Worm (Caenorhabditis elegans) whole organism, L1 larva: ENCODE measurements around the gene gst-20.

Experiments used
- C04F5.9 ChIP-seq: sonication (generic microtip); optimal IDR thresholded peaks from 2 replicates; lab custom pipeline; 2016; ENCODE audit warnings: missing genetic modification characterization, missing compliant biosample characterization
- C16A3.4 ChIP-seq: fragments of 150-350 bp; optimal IDR thresholded peaks from 2 replicates; lab custom pipeline; 2014; ENCODE audit warnings: missing biosample characterization, missing genetic modification characterization
- C34B4.2 ChIP-seq: sonication (generic microtip); optimal IDR thresholded peaks from 2 replicates; lab custom pipeline; 2017; ENCODE audit warnings: mild to moderate bottlenecking, missing genetic modification characterization, missing compliant biosample characterization
- F16B12.6 ChIP-seq: fragments of 150-350 bp; optimal IDR thresholded peaks from 2 replicates; lab custom pipeline; 2014; ENCODE audit warnings: missing biosample characterization, missing genetic modification characterization
- alr-1 ChIP-seq: fragments of 200-800 bp; sonication (Bioruptor generic); optimal IDR thresholded peaks from 2 replicates; lab custom pipeline; 2018; ENCODE audit warnings: borderline replicate concordance, mild to moderate bottlenecking, missing genetic modification characterization, missing compliant biosample characterization
- ceh-88 ChIP-seq: fragments of 200-800 bp; sonication (Bioruptor generic); IDR thresholded peaks from 2 replicates; pipeline ENCODE4 v1.3.6; 2022; ENCODE audit warnings: missing genetic modification characterization, missing compliant biosample characterization
- efl-1 ChIP-seq, 4 experiments: fragments of 150-350 bp; optimal IDR thresholded peaks in 3 of 4; peaks in 1 of 4; 1 replicate in 1 of 4; 2 replicates in 3 of 4; lab custom pipeline; 2014; ENCODE audit warnings: missing biosample characterization in 2 of 4, missing genetic modification characterization in 2 of 4, missing genetic modification reagents in 2 of 4
- efl-3 ChIP-seq: fragments of 200-800 bp; sonication (Bioruptor generic); optimal IDR thresholded peaks from 2 replicates; lab custom pipeline; 2018; ENCODE audit warnings: mild to moderate bottlenecking, missing genetic modification characterization, missing compliant biosample characterization
- egl-13 ChIP-seq: sonication (generic microtip); optimal IDR thresholded peaks from 2 replicates; lab custom pipeline; 2016; ENCODE audit warnings: missing genotype, missing genetic modification reagents, missing genetic modification characterization, missing compliant biosample characterization
- elt-2 ChIP-seq: sonication (generic microtip); optimal IDR thresholded peaks from 2 replicates; lab custom pipeline; 2016; ENCODE audit warnings: missing genetic modification characterization, mild to moderate bottlenecking, inconsistent platforms, missing compliant biosample characterization, missing genetic modification reagents
- elt-3 ChIP-seq, 6 experiments: fragments of 150-350 bp in 1 of 6; sonication (generic microtip); optimal IDR thresholded peaks; 2 replicates each; lab custom pipeline; 2017 to 2018; ENCODE audit warnings: missing biosample characterization in 6 of 6, missing genetic modification characterization in 6 of 6, inconsistent platforms in 1 of 6
- fkh-10 ChIP-seq: sonication (generic microtip); optimal IDR thresholded peaks from 2 replicates; lab custom pipeline; 2017; ENCODE audit warnings: missing biosample characterization, missing genetic modification reagents, missing genetic modification characterization
- fkh-8 ChIP-seq: sonication (generic microtip); optimal IDR thresholded peaks from 2 replicates; lab custom pipeline; 2016; ENCODE audit warnings: mild to moderate bottlenecking, missing genetic modification characterization, missing compliant biosample characterization
- fos-1 ChIP-seq: fragments of 150-350 bp; optimal IDR thresholded peaks from 2 replicates; lab custom pipeline; 2014; ENCODE audit warnings: missing biosample characterization, missing genetic modification characterization
- grh-1 ChIP-seq: fragments of 200-800 bp; sonication (Bioruptor generic); IDR thresholded peaks from 2 replicates; pipeline ENCODE4 v1.3.6; 2022; ENCODE audit warnings: missing genetic modification reagents, missing genetic modification characterization, missing compliant biosample characterization
- hlh-17 ChIP-seq: fragments of 200-800 bp; sonication (Bioruptor generic); optimal IDR thresholded peaks from 2 replicates; lab custom pipeline; 2018; ENCODE audit warnings: missing genetic modification characterization, mild to moderate bottlenecking, missing compliant biosample characterization, moderate library complexity, borderline replicate concordance
- hpl-2 ChIP-seq: fragments of 150-350 bp; optimal IDR thresholded peaks from 2 replicates; lab custom pipeline; 2014; ENCODE audit warnings: missing biosample characterization, missing genetic modification reagents, missing genetic modification characterization
- lin-13 ChIP-seq: fragments of 150-350 bp; optimal IDR thresholded peaks from 2 replicates; lab custom pipeline; 2014; ENCODE audit warnings: missing biosample characterization, missing genetic modification reagents, missing genetic modification characterization
- lin-15B ChIP-seq: fragments of 150-350 bp; sonication (generic microtip); optimal IDR thresholded peaks from 3 replicates; lab custom pipeline; 2014; ENCODE audit warnings: missing biosample characterization, missing genetic modification characterization
- lin-35 ChIP-seq, 2 experiments: fragments of 150-350 bp; optimal IDR thresholded peaks; 2 replicates each; lab custom pipeline; 2014; ENCODE audit warnings: missing biosample characterization in 2 of 2, missing genetic modification characterization in 2 of 2, missing genetic modification reagents in 2 of 2
- lsy-2 ChIP-seq, 2 experiments: fragments of 150-350 bp; optimal IDR thresholded peaks; 2 replicates each; lab custom pipeline; 2014; ENCODE audit warnings: missing biosample characterization in 2 of 2, missing genetic modification characterization in 2 of 2
- mab-9 ChIP-seq: fragments of 200-800 bp; sonication (Bioruptor generic); IDR thresholded peaks from 2 replicates; pipeline ENCODE4 v1.3.6; 2022; ENCODE audit warnings: missing genetic modification reagents, missing genetic modification characterization, missing compliant biosample characterization
- nhr-11 ChIP-seq: fragments of 150-350 bp; optimal IDR thresholded peaks from 2 replicates; lab custom pipeline; 2014; ENCODE audit warnings: missing biosample characterization, missing genetic modification characterization
- nhr-12 ChIP-seq: sonication (generic microtip); optimal IDR thresholded peaks from 2 replicates; lab custom pipeline; 2017; ENCODE audit warnings: missing biosample characterization, missing genetic modification characterization
- nhr-19 ChIP-seq: fragments of 200-800 bp; sonication (Bioruptor generic); conservative IDR thresholded peaks from 2 replicates; pipeline ENCODE4 v1.3.6; 2022; ENCODE audit warnings: missing genetic modification characterization, missing compliant biosample characterization
- nhr-20 ChIP-seq: sonication (generic microtip); optimal IDR thresholded peaks from 2 replicates; lab custom pipeline; 2016; ENCODE audit warnings: mild to moderate bottlenecking, missing genetic modification characterization, missing compliant biosample characterization
- nhr-71 ChIP-seq: sonication (generic microtip); optimal IDR thresholded peaks from 2 replicates; lab custom pipeline; 2016; ENCODE audit warnings: mild to moderate bottlenecking, missing genetic modification characterization, moderate library complexity, missing compliant biosample characterization
- nhr-77 ChIP-seq: fragments of 150-350 bp; optimal IDR thresholded peaks from 2 replicates; lab custom pipeline; 2014; ENCODE audit warnings: missing biosample characterization, missing genetic modification characterization
- nhr-85 ChIP-seq: sonication (generic microtip); peaks from one replicate; lab custom pipeline; 2016; ENCODE audit warnings: missing genetic modification characterization, inconsistent platforms, missing compliant biosample characterization
- pag-3 ChIP-seq: sonication (generic microtip); optimal IDR thresholded peaks from 2 replicates; lab custom pipeline; 2017; ENCODE audit warnings: missing genetic modification characterization, mild to moderate bottlenecking, missing compliant biosample characterization, antibody characterized with exemption, borderline replicate concordance; ENCODE audit not compliant: insufficient read depth
- pax-3 ChIP-seq: fragments of 200-800 bp; sonication (Bioruptor generic); optimal IDR thresholded peaks from 2 replicates; lab custom pipeline; 2018; ENCODE audit warnings: mild to moderate bottlenecking, missing genetic modification characterization, moderate library complexity, missing compliant biosample characterization
- rnt-1 ChIP-seq: sonication (generic microtip); optimal IDR thresholded peaks from 2 replicates; lab custom pipeline; 2016; ENCODE audit warnings: mild to moderate bottlenecking, missing genetic modification characterization, moderate library complexity, missing compliant biosample characterization
- skn-1 ChIP-seq: fragments of 150-350 bp; optimal IDR thresholded peaks from 2 replicates; lab custom pipeline; 2014; ENCODE audit warnings: missing biosample characterization, missing genetic modification characterization
- snu-23 ChIP-seq: sonication (generic microtip); optimal IDR thresholded peaks from 2 replicates; lab custom pipeline; 2016; ENCODE audit warnings: missing genetic modification characterization, missing compliant biosample characterization
- sptf-1 ChIP-seq: fragments of 150-350 bp; optimal IDR thresholded peaks from 2 replicates; lab custom pipeline; 2014; ENCODE audit warnings: missing biosample characterization, missing genetic modification characterization
- swsn-7 ChIP-seq: sonication (generic microtip); optimal IDR thresholded peaks from 2 replicates; lab custom pipeline; 2016; ENCODE audit warnings: missing genetic modification characterization, missing compliant biosample characterization
- tbx-2 ChIP-seq: sonication (generic microtip); optimal IDR thresholded peaks from 2 replicates; lab custom pipeline; 2016; ENCODE audit warnings: missing genetic modification characterization, missing compliant biosample characterization
- unc-130 ChIP-seq: fragments of 150-350 bp; optimal IDR thresholded peaks from 2 replicates; lab custom pipeline; 2017; ENCODE audit warnings: missing biosample characterization, missing genetic modification characterization, inconsistent platforms
- unc-30 ChIP-seq: sonication (generic microtip); optimal IDR thresholded peaks from 2 replicates; lab custom pipeline; 2017; ENCODE audit warnings: missing biosample characterization, missing genetic modification characterization
- unc-86 ChIP-seq: sonication (generic microtip); optimal IDR thresholded peaks from 2 replicates; lab custom pipeline; 2016; ENCODE audit warnings: missing genetic modification characterization, missing compliant biosample characterization
- xbp-1 ChIP-seq: sonication (generic microtip); optimal IDR thresholded peaks from 2 replicates; lab custom pipeline; 2016; ENCODE audit warnings: missing genetic modification characterization, missing compliant biosample characterization
- ztf-11 ChIP-seq, 2 experiments: sonication (generic microtip); optimal IDR thresholded peaks; 2 replicates each; lab custom pipeline; 2016 to 2017; ENCODE audit warnings: missing genetic modification characterization in 2 of 2, missing biosample characterization in 1 of 2, missing compliant biosample characterization in 1 of 2

The gst-20 gene

DNA sequence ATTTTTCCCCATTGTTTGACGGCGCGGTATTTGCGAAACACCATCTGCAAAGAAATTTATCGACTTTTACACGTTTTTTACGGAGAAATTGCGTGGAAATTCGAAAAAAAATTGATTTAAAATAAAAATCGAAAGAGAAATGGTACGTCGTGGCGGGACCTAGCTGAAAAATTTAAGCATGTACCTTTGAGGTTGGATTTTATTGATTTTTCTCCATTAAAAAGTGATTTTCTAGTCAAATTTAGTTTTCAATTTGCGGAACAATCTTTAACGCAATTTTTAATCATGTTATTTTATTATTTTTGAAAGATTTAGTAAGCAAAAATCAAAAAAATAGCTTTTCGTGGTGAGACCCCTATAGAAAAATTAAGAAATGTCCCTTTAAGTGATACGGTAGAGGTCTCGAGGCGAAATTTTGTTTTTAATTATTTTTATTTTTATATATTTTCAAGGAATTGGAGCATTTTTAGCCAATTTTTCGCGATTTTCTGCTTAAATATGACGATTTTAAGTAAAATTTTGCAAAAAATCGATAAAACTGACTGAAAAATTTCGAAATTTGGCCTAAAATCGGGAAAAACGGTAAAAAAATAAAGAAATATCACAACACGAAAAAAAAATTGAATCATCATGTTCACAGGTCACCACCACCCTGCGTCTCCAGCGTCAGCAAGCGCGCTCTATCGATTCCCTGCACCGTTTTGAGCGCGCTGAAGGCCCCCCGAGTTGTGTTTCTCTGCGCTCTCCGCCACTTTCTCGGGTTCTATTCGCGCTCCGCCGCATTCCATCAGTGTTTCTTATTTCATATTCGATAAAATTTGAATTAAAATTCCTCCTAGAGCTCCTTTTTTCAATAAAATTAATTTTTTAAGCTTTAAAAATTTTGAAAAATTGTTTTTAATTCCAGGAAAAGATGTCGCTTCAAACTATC lies 34.3 kb downstream of the gst-20 start, which contains the start of the genes mrpl-37 and lin-38 (continued):
- no peak for TF ChIP-seq nhr-11 (tag; lab: Kevin White, UChicago)
- peak; percentile 91 for TF ChIP-seq nhr-77 (tag; lab: Kevin White, UChicago)
- TF ChIP-seq hlh-17 (GFP tag; lab: Kevin White, UChicago) = no peak
- peak; percentile 38; the same call in 1 of the 2 replicates for TF ChIP-seq ceh-88
- TF ChIP-seq unc-130 = peak; percentile 60
- TF ChIP-seq F16B12.6 (tag; lab: Kevin White, UChicago) = peak; percentile 63
- peak; percentile 54 for TF ChIP-seq xbp-1 (tag; lab: Kevin White, UChicago)
- no peak for TF ChIP-seq mab-9 (GFP tag; lab: Robert Waterston, UW)
- no peak for TF ChIP-seq sptf-1 (tag; lab: Kevin White, UChicago)
- TF ChIP-seq lin-15B (tag; lab: Kevin White, UChicago) = peak; percentile 97
- TF ChIP-seq lin-13 = peak; percentile 65
- TF ChIP-seq skn-1 (tag; lab: Kevin White, UChicago) = peak; percentile 84
- TF ChIP-seq grh-1 = no peak
- peak; percentile 60 to 85 for TF ChIP-seq lsy-2 (tag; optimal IDR thresholded peaks at IDR 0.05; lab: Kevin White, UChicago)
- TF ChIP-seq nhr-19 (GFP tag; lab: Robert Waterston, UW) = peak; percentile 53
- peak; percentile 35 for TF ChIP-seq egl-13 (tag; lab: Kevin White, UChicago)
- TF ChIP-seq rnt-1 (tag; lab: Kevin White, UChicago) = no peak
- no peak for TF ChIP-seq unc-30
- TF ChIP-seq fkh-8 (tag; lab: Kevin White, UChicago) = peak; percentile 75
- TF ChIP-seq efl-3 = no peak
- no peak for TF ChIP-seq hpl-2
- peak; percentile 78 for TF ChIP-seq snu-23 (GFP tag; lab: Kevin White, UChicago)
- peak; percentile 75 to 87 for TF ChIP-seq efl-1 (optimal IDR thresholded peaks at IDR 0.05; lab: Kevin White, UChicago)
- TF ChIP-seq efl-1 (GFP tag; optimal IDR thresholded peaks at IDR 0.05 in 1 of 2; lab: Kevin White, UChicago) = peak; percentile 75 to 95
- TF ChIP-seq fos-1 (tag; lab: Kevin White, UChicago) = no peak
- no peak for TF ChIP-seq nhr-12 (tag; lab: Kevin White, UChicago)
- no peak for TF ChIP-seq pag-3 (tag; lab: Kevin White, UChicago)
- TF ChIP-seq elt-2 (tag; lab: Kevin White, UChicago) = no peak
- TF ChIP-seq elt-3 (tag; optimal IDR thresholded peaks at IDR 0.05; lab: Kevin White, UChicago) = peak in 1 of 6 experiments; percentile 27
- TF ChIP-seq swsn-7 (tag; lab: Kevin White, UChicago) = no peak
- no peak for TF ChIP-seq C34B4.2 (tag; lab: Kevin White, UChicago)

DNA sequence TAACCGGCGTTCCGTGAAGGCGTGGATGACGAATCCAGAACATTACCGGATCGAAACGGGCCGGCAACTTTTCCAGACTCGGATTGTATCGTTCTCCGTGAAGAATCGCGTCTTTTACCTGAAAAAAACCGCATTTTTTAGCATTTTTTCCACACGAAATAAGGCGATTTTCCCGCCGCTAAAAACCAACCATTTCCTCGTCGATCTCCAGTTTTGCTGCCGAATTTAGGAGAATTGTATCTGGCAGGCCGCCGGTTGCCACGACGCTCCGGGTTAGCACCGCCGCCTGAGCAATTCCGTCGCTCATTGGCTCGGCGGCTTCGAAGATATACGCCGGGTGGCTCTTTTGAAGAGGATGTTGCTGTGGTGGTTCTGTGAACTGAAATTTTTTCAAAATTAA lies 35.2 kb downstream of the gst-20 start:
- TF ChIP-seq efl-1 (optimal IDR thresholded peaks at IDR 0.05; lab: Kevin White, UChicago) (no peak), efl-1 (GFP tag; optimal IDR thresholded peaks at IDR 0.05 in 1 of 2; lab: Kevin White, UChicago) (peak in 1 of 2 experiments; percentile 64), C34B4.2 (tag; lab: Kevin White, UChicago) (no peak)

DNA sequence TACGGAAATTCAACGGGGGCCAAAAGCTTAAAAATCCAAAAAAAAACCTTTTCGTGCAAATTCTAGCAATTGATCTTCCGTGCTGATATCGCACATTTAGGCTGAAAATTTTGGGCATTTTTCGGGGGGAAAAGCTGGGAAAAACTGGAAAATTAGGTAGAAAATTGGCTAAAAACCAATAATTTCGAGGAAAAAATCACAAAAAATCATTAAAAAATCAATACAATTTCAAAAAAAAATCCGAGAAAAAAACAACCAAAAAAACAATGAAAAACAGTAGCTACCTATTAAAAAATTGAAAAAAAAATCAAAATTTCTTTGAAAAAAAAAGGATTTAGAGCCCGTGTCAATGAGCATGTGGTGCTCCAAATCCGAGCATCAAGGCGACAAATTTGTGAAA lies 41.8 kb downstream of the gst-20 start, which contains the start of gene Y48E1B.3:
Y48E1B.3 (minus strand) TSS at position 101 of the 400 bp plus-strand sequence.
- TF ChIP-seq snu-23 (GFP tag; lab: Kevin White, UChicago) (no peak), fos-1 (tag; lab: Kevin White, UChicago) (no peak), C04F5.9 (tag; lab: Kevin White, UChicago) (no peak), unc-130 (no peak), fkh-10 (GFP tag; lab: Kevin White, UChicago) (no peak), nhr-85 (tag; lab: Kevin White, UChicago) (no peak), lin-15B (tag; lab: Kevin White, UChicago) (no peak), nhr-20 (tag; lab: Kevin White, UChicago) (no peak), lin-35 (GFP tag; optimal IDR thresholded peaks at IDR 0.05; lab: Kevin White, UChicago) (no peak), unc-86 (tag; lab: Kevin White, UChicago) (no peak), alr-1 (tag; lab: Kevin White, UChicago) (no peak), nhr-71 (no peak), egl-13 (tag; lab: Kevin White, UChicago) (no peak), ztf-11 (tag; optimal IDR thresholded peaks at IDR 0.05; lab: Kevin White, UChicago) (no peak), grh-1 (no peak), C16A3.4 (tag; lab: Kevin White, UChicago) (no peak), pax-3 (tag; lab: Kevin White, UChicago) (no peak), tbx-2 (tag; lab: Kevin White, UChicago) (no peak), swsn-7 (tag; lab: Kevin White, UChicago) (no peak)
